Worm (Caenorhabditis elegans): ENCODE measurements around the gene pqn-16.
A peak's percentile ranks its signal among the peaks of the same experiment; 100 is the strongest.

The pqn-16 gene

DNA sequence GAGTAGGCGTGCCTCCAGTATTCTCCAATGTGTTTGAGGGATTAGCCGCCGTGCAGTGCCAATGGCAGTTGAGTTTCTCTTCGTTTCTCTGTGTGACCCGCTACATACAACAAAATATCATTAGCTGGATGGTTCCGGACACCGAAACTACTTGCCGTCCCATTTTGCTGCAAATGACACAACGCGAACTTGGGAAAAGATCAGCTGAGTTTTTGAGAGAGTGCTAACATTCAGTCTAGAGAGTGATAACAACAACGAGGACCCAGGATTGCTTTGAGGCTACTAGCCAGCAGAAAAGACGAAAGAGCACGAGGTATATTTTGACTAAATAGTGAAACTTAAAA is 45.5 kb downstream of the pqn-16 start:
- TF ChIP-seq nfya-1 (tag; optimal IDR thresholded peaks at IDR 0.05; ENCODE audit: insufficient read depth) (no peak), unc-62 (GFP tag; optimal IDR thresholded peaks at IDR 0.05) (no peak), egl-27 (tag; optimal IDR thresholded peaks at IDR 0.05) (no peak), nhr-11 (tag; optimal IDR thresholded peaks at IDR 0.05) (no peak), eor-1 (tag; optimal IDR thresholded peaks at IDR 0.05) (no peak), sea-2 (GFP tag; optimal IDR thresholded peaks at IDR 0.05) (no peak), nhr-76 (tag; optimal IDR thresholded peaks at IDR 0.05) (no peak), nhr-25 (tag; optimal IDR thresholded peaks at IDR 0.05) (no peak), fkh-2 (tag; optimal IDR thresholded peaks at IDR 0.05) (no peak), unc-39 (tag; optimal IDR thresholded peaks at IDR 0.05) (no peak), lin-39 (tag; optimal IDR thresholded peaks at IDR 0.05) (no peak), ceh-9 (tag; optimal IDR thresholded peaks at IDR 0.05) (no peak), ZK546.5 (tag; optimal IDR thresholded peaks at IDR 0.05) (no peak), aly-2 (tag; optimal IDR thresholded peaks at IDR 0.05) (no peak), fkh-10 (GFP tag; optimal IDR thresholded peaks at IDR 0.05) (no peak)

DNA sequence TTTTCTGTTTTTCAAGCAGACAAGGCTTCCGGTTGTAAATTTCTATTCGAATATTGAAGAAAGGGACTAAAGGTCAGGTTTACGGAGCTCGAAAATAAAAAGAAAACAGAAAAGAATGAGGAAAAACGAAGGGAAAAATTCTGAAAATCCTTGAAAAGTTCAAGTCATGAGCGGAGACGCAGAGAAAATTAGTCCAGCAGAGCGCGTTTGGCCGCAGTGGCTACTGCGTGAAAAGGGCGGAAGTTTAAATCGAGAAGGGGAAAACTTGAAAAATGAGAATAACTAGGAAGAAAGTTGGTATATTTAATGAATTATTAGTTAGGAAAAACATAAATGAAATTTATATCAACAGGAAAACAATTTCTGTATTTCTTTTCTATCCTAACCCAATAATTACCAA is 46.6 kb downstream of the pqn-16 start:
- TF ChIP-seq hmg-11 (tag; optimal IDR thresholded peaks at IDR 0.05) (peak; percentile 28), skn-1 (tag; optimal IDR thresholded peaks at IDR 0.05) (peak; percentile 46), nhr-23 (tag; optimal IDR thresholded peaks at IDR 0.05) (peak; percentile 51), fkh-2 (tag; optimal IDR thresholded peaks at IDR 0.05) (no peak), egl-5 (tag; optimal IDR thresholded peaks at IDR 0.05) (peak; percentile 28), nhr-25 (tag; optimal IDR thresholded peaks at IDR 0.05) (peak; percentile 55), nfya-1 (tag; optimal IDR thresholded peaks at IDR 0.05; ENCODE audit: insufficient read depth) (peak; percentile 79), lin-15B (tag; optimal IDR thresholded peaks at IDR 0.05) (peak; percentile 75), elt-2 (tag; optimal IDR thresholded peaks at IDR 0.05) (peak; percentile 44), ceh-16 (tag; optimal IDR thresholded peaks at IDR 0.05) (no peak), pha-4 (tag; optimal IDR thresholded peaks at IDR 0.05) (peak; percentile 77), lin-39 (tag; optimal IDR thresholded peaks at IDR 0.05) (no peak), pqm-1 (tag; optimal IDR thresholded peaks at IDR 0.05) (peak; percentile 21)

DNA sequence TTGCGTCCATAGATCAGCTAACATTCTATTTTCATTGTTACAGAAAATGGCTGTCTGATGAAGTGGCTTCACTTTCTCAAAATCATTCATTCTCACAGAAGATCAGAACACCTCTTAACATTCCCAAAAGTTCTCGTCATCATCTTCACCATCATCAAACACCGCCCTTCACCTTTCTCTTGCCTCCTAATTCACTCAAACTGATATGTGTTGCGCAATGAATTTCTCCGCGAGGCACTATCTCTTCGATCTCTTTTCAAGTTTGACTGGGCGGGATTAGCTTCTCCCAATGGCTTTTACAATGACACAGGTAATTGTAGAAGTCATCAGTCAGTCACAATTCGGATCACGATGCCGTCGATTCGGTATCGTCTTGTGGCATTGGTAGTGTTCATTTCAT is 47.7 kb downstream of the pqn-16 start, which contains the start of gene grd-6:
grd-6 (plus strand) TSS at position 301 of the 400 bp plus-strand sequence.
- TF ChIP-seq ceh-28 (tag; optimal IDR thresholded peaks at IDR 0.05) (no peak), nhr-25 (tag; optimal IDR thresholded peaks at IDR 0.05) (peak; percentile 25)

DNA sequence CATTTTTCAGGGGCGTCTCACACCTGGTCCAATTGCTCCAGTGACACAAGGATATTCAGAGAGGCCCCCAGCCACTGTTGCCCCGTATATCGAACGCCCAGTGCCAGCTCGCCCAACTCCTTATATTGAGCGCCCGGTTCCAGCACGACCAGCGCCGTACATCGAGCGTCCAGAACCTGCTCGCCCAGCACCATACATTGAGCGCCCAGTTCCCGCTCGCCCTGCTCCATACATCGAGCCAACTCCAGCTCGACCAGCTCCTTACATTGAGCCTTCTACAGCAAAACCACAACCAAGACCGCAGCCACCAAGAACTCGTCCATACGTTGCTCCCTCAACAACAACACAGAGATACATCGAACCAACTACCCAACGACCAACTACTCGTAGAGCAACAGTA is 48.9 kb downstream of the pqn-16 start:
- TF ChIP-seq unc-39 (tag; optimal IDR thresholded peaks at IDR 0.05) = no peak
- no peak for TF ChIP-seq tbx-2 (tag; optimal IDR thresholded peaks at IDR 0.05)

ce11 chrV:9224377-9224776 is 50.5 kb downstream of the pqn-16 start:
- TF ChIP-seq pha-4 (tag; optimal IDR thresholded peaks at IDR 0.05) (no peak), sea-2 (GFP tag; optimal IDR thresholded peaks at IDR 0.05) (no peak), nhr-77 (tag; optimal IDR thresholded peaks at IDR 0.05) (no peak), nhr-23 (tag; optimal IDR thresholded peaks at IDR 0.05) (no peak), nhr-28 (tag; optimal IDR thresholded peaks at IDR 0.05) (no peak), egl-5 (tag; optimal IDR thresholded peaks at IDR 0.05) (no peak), elt-2 (tag; optimal IDR thresholded peaks at IDR 0.05) (no peak), mml-1 (tag; optimal IDR thresholded peaks at IDR 0.05) (no peak)

Measured in whole organism, L3 larva.